Fruit fly (Drosophila melanogaster): Measurements from ENCODE around the gene Fur1.

- TF ChIP-seq Stat92E (GFP tag; optimal IDR thresholded peaks at IDR 0.05) (no peak), ap (GFP tag; IDR thresholded peaks at IDR 0.05) (no peak), vfl (GFP tag; optimal IDR thresholded peaks at IDR 0.05) (no peak)
These were observed 12.2 kb downstream of the Fur1 start for dm6 chr3R:25460650-25461049.
